Fruit fly (Drosophila melanogaster) whole organism, embryonic: ENCODE data around the gene IM33.

ENCODE experiments used
- Abd-B ChIP-seq: fragments of 200-800 bp; sonication (Bioruptor generic); optimal IDR thresholded peaks from 2 replicates; lab custom pipeline; 2018; ENCODE audit warnings: missing biosample characterization, mild to moderate bottlenecking, missing genetic modification characterization, moderate library complexity
- Bdp1 ChIP-seq: fragments of 200-800 bp; sonication (Bioruptor generic); optimal IDR thresholded peaks from 3 replicates; lab custom pipeline; 2016; ENCODE audit warnings: missing biosample characterization, missing genetic modification characterization
- CG11247 ChIP-seq: fragments of 200-800 bp; sonication (Bioruptor generic); IDR thresholded peaks from 2 replicates; pipeline ENCODE4 v1.3.6; 2022; ENCODE audit warnings: missing biosample characterization, missing genetic modification characterization
- CG11456 ChIP-seq: fragments of 200-800 bp; sonication (Bioruptor generic); IDR thresholded peaks from 3 replicates; pipeline ENCODE4 v1.3.6; 2022; ENCODE audit warnings: missing biosample characterization, missing genetic modification characterization
- CG12236 ChIP-seq: fragments of 200-800 bp; sonication (Bioruptor generic); optimal IDR thresholded peaks from 2 replicates; lab custom pipeline; 2016; ENCODE audit warnings: missing biosample characterization, missing genetic modification characterization
- CG13296 ChIP-seq: fragments of 200-800 bp; sonication (Bioruptor generic); optimal IDR thresholded peaks from 3 replicates; lab custom pipeline; 2018; ENCODE audit warnings: missing biosample characterization, mild to moderate bottlenecking, missing genetic modification characterization
- CG1602 ChIP-seq: fragments of 200-800 bp; sonication (Bioruptor generic); optimal IDR thresholded peaks from 3 replicates; lab custom pipeline; 2016; ENCODE audit warnings: missing biosample characterization, missing genetic modification characterization
- CG16779 ChIP-seq: fragments of 200-800 bp; sonication (Bioruptor generic); IDR thresholded peaks from 2 replicates; pipeline ENCODE4 v1.3.6; 2022; ENCODE audit warnings: missing biosample characterization, missing genetic modification characterization
- CG17912 ChIP-seq: fragments of 200-800 bp; sonication (Bioruptor generic); optimal IDR thresholded peaks from 2 replicates; lab custom pipeline; 2018; ENCODE audit warnings: missing biosample characterization, mild to moderate bottlenecking, missing genetic modification characterization
- CG2712 ChIP-seq: fragments of 200-800 bp; optimal IDR thresholded peaks from 3 replicates; lab custom pipeline; 2019; ENCODE audit warnings: missing biosample characterization, mild to moderate bottlenecking, missing genetic modification characterization, moderate library complexity
- CG31441 ChIP-seq: fragments of 200-800 bp; sonication (Bioruptor generic); IDR thresholded peaks from 2 replicates; pipeline ENCODE4 v1.3.6; 2022; ENCODE audit warnings: missing biosample characterization, missing genetic modification characterization
- CG33557 ChIP-seq: fragments of 200-800 bp; sonication (Bioruptor generic); optimal IDR thresholded peaks from 2 replicates; lab custom pipeline; 2019; ENCODE audit warnings: missing biosample characterization, mild to moderate bottlenecking, missing genetic modification characterization, moderate library complexity
- CG3407 ChIP-seq: fragments of 200-800 bp; sonication (Bioruptor generic); optimal IDR thresholded peaks from 2 replicates; lab custom pipeline; 2018; ENCODE audit warnings: missing biosample characterization, mild to moderate bottlenecking, missing genetic modification characterization
- CG4328 ChIP-seq: fragments of 200-800 bp; sonication (Bioruptor generic); optimal IDR thresholded peaks from 3 replicates; lab custom pipeline; 2017; ENCODE audit warnings: missing biosample characterization, missing genetic modification reagents, missing genetic modification characterization
- CG4707 ChIP-seq: fragments of 200-800 bp; sonication (Bioruptor generic); optimal IDR thresholded peaks from 2 replicates; lab custom pipeline; 2018; ENCODE audit warnings: missing biosample characterization, mild to moderate bottlenecking, missing genetic modification characterization, moderate library complexity
- CG6683 ChIP-seq: fragments of 200-800 bp; sonication (Bioruptor generic); optimal IDR thresholded peaks from 2 replicates; lab custom pipeline; 2017; ENCODE audit warnings: missing biosample characterization, mild to moderate bottlenecking, missing genetic modification characterization, missing genetic modification reagents
- CG6689 ChIP-seq: fragments of 200-800 bp; sonication (Bioruptor generic); IDR thresholded peaks from 2 replicates; pipeline ENCODE4 v1.3.6; 2022; ENCODE audit warnings: missing biosample characterization, missing genetic modification characterization
- CG7556 ChIP-seq: fragments of 200-800 bp; sonication (Bioruptor generic); optimal IDR thresholded peaks from 2 replicates; lab custom pipeline; 2017; ENCODE audit warnings: missing biosample characterization, mild to moderate bottlenecking, missing genetic modification characterization
- CG7928 ChIP-seq: fragments of 200-800 bp; sonication (Bioruptor generic); optimal IDR thresholded peaks from 2 replicates; lab custom pipeline; 2017; ENCODE audit warnings: missing biosample characterization, mild to moderate bottlenecking, missing genetic modification characterization
- CG8290 ChIP-seq, 3 experiments: fragments of 200-800 bp; sonication (Bioruptor generic); optimal IDR thresholded peaks; 2 replicates each; lab custom pipeline; 2016 to 2019; ENCODE audit warnings: missing biosample characterization in 3 of 3, missing genetic modification characterization in 3 of 3, mild to moderate bottlenecking in 2 of 3, moderate library complexity in 1 of 3
- CG9437 ChIP-seq: fragments of 200-800 bp; sonication (Bioruptor generic); optimal IDR thresholded peaks from 2 replicates; lab custom pipeline; 2018; ENCODE audit warnings: missing biosample characterization, mild to moderate bottlenecking, missing genetic modification characterization
- CG9876 ChIP-seq: fragments of 200-800 bp; sonication (Bioruptor generic); optimal IDR thresholded peaks from 2 replicates; lab custom pipeline; 2016; ENCODE audit warnings: missing biosample characterization, missing genetic modification characterization
- CoRest ChIP-seq: fragments of 200-800 bp; sonication (Bioruptor generic); optimal IDR thresholded peaks from 3 replicates; lab custom pipeline; 2018; ENCODE audit warnings: missing biosample characterization, mild to moderate bottlenecking, missing genetic modification characterization, moderate library complexity
- HHEX ChIP-seq: fragments of 200-800 bp; sonication (Bioruptor generic); optimal IDR thresholded peaks from 3 replicates; lab custom pipeline; 2017; ENCODE audit warnings: missing biosample characterization, mild to moderate bottlenecking, missing genetic modification characterization, missing genetic modification reagents
- Med ChIP-seq: fragments of 200-800 bp; sonication (Bioruptor generic); peaks from one replicate; lab custom pipeline; 2016; ENCODE audit warnings: missing biosample characterization, missing genetic modification characterization, mild to moderate bottlenecking, inconsistent platforms, moderate library complexity
- NFAT ChIP-seq: fragments of 200-800 bp; sonication (Bioruptor generic); IDR thresholded peaks from 2 replicates; pipeline ENCODE4 v1.3.6; 2022; ENCODE audit warnings: missing biosample characterization, missing genetic modification characterization
- NK7.1 ChIP-seq: fragments of 200-800 bp; sonication (Bioruptor generic); optimal IDR thresholded peaks from 3 replicates; lab custom pipeline; 2016; ENCODE audit warnings: missing biosample characterization, missing genetic modification characterization
- Opbp ChIP-seq: fragments of 200-800 bp; sonication (Bioruptor generic); IDR thresholded peaks from 3 replicates; pipeline ENCODE4 v1.3.6; 2022; ENCODE audit warnings: missing biosample characterization, missing genetic modification characterization; ENCODE audit not compliant: partially characterized antibody
- Optix ChIP-seq: fragments of 200-800 bp; sonication (Bioruptor generic); IDR thresholded peaks from 3 replicates; pipeline ENCODE4 v1.3.6; 2022; ENCODE audit warnings: missing biosample characterization, missing genetic modification characterization
- PHDP ChIP-seq: fragments of 200-800 bp; sonication (Bioruptor generic); optimal IDR thresholded peaks from 3 replicates; lab custom pipeline; 2018; ENCODE audit warnings: missing biosample characterization, mild to moderate bottlenecking, missing genetic modification characterization, moderate library complexity
- Side ChIP-seq: fragments of 200-800 bp; sonication (Bioruptor generic); optimal IDR thresholded peaks from 2 replicates; lab custom pipeline; 2016; ENCODE audit warnings: missing biosample characterization, missing genetic modification characterization
- abd-A ChIP-seq: fragments of 200-800 bp; sonication (Bioruptor generic); optimal IDR thresholded peaks from 3 replicates; lab custom pipeline; 2019; ENCODE audit warnings: missing biosample characterization, mild to moderate bottlenecking, missing genetic modification characterization, moderate library complexity
- amos ChIP-seq: fragments of 200-800 bp; sonication (Bioruptor generic); IDR thresholded peaks from 2 replicates; pipeline ENCODE4 v1.3.6; 2022; ENCODE audit warnings: missing biosample characterization, missing genetic modification characterization; ENCODE audit not compliant: partially characterized antibody
- ato ChIP-seq: fragments of 200-800 bp; sonication (Bioruptor generic); IDR thresholded peaks from 2 replicates; pipeline ENCODE4 v1.3.6; 2022; ENCODE audit warnings: missing biosample characterization, missing genetic modification characterization; ENCODE audit not compliant: partially characterized antibody
- cas ChIP-seq: fragments of 200-800 bp; sonication (Bioruptor generic); IDR thresholded peaks from 2 replicates; pipeline ENCODE4 v1.3.6; 2022; ENCODE audit warnings: missing biosample characterization, missing genetic modification characterization
- chinmo ChIP-seq: fragments of 200-800 bp; sonication (Bioruptor generic); IDR thresholded peaks from 4 replicates; pipeline ENCODE4 v1.3.6; 2022; ENCODE audit warnings: missing biosample characterization, missing genetic modification characterization; ENCODE audit not compliant: partially characterized antibody
- fd96Cb ChIP-seq: fragments of 200-800 bp; sonication (Bioruptor generic); optimal IDR thresholded peaks from 2 replicates; lab custom pipeline; 2018; ENCODE audit warnings: missing biosample characterization, mild to moderate bottlenecking, missing genetic modification characterization, moderate library complexity
- fu2 ChIP-seq: fragments of 200-800 bp; sonication (Bioruptor generic); optimal IDR thresholded peaks from 2 replicates; lab custom pipeline; 2016; ENCODE audit warnings: missing biosample characterization, missing genetic modification characterization
- gem ChIP-seq: fragments of 200-800 bp; sonication (Bioruptor generic); optimal IDR thresholded peaks from 2 replicates; lab custom pipeline; 2019; ENCODE audit warnings: missing biosample characterization, mild to moderate bottlenecking, missing genetic modification characterization, moderate library complexity
- her ChIP-seq: fragments of 200-800 bp; sonication (Bioruptor generic); optimal IDR thresholded peaks from 2 replicates; lab custom pipeline; 2016; ENCODE audit warnings: missing biosample characterization, missing genetic modification characterization
- kni ChIP-seq: fragments of 200-800 bp; sonication (Bioruptor generic); optimal IDR thresholded peaks from 3 replicates; lab custom pipeline; 2017; ENCODE audit warnings: mild to moderate bottlenecking, missing biosample characterization, missing genetic modification reagents, missing genetic modification characterization
- mam ChIP-seq: fragments of 200-800 bp; sonication (Bioruptor generic); optimal IDR thresholded peaks from 3 replicates; lab custom pipeline; 2016; ENCODE audit warnings: missing biosample characterization, missing genetic modification characterization
- pb ChIP-seq: fragments of 200-800 bp; sonication (Bioruptor generic); optimal IDR thresholded peaks from 3 replicates; lab custom pipeline; 2016; ENCODE audit warnings: missing biosample characterization, missing genetic modification characterization
- pnt ChIP-seq: fragments of 200-800 bp; sonication (Bioruptor generic); optimal IDR thresholded peaks from 3 replicates; lab custom pipeline; 2016; ENCODE audit warnings: missing biosample characterization, missing genetic modification characterization
- row ChIP-seq: fragments of 200-800 bp; sonication (Bioruptor generic); IDR thresholded peaks from 3 replicates; pipeline ENCODE4 v1.3.6; 2022; ENCODE audit warnings: missing biosample characterization, missing genetic modification characterization
- sens ChIP-seq: fragments of 200-800 bp; sonication (Bioruptor generic); peaks from one replicate; lab custom pipeline; 2016; ENCODE audit warnings: missing biosample characterization, missing genetic modification characterization
- tna ChIP-seq: fragments of 200-800 bp; sonication (Bioruptor generic); IDR thresholded peaks from 2 replicates; pipeline ENCODE4 v1.3.6; 2022; ENCODE audit warnings: missing biosample characterization, missing genetic modification characterization; ENCODE audit not compliant: partially characterized antibody
- ttk ChIP-seq: fragments of 200-800 bp; sonication (Bioruptor generic); IDR thresholded peaks from 2 replicates; pipeline ENCODE4 v2.1.2; 2022; ENCODE audit warnings: missing biosample characterization, missing genetic modification characterization

The IM33 gene

dm6 chr2L:3737003-3737662 is 40.7 kb upstream of the IM33 start (continued):
- TF ChIP-seq CoRest (tag; lab: Kevin White, UChicago): peak; percentile 28
- TF ChIP-seq Side (GFP tag; lab: Kevin White, UChicago): no peak
- TF ChIP-seq CG17912 (GFP tag; lab: Kevin White, UChicago): no peak
- TF ChIP-seq NFAT: no peak
- TF ChIP-seq CG1602 (GFP tag; lab: Kevin White, UChicago): no peak
- no peak for TF ChIP-seq ato (GFP tag; lab: Robert Waterston, UW)
- no peak for TF ChIP-seq HHEX
- no peak for TF ChIP-seq CG7928 (GFP tag; lab: Kevin White, UChicago)
- TF ChIP-seq Optix: no peak
- TF ChIP-seq CG16779: no peak
- TF ChIP-seq CG6683 (GFP tag; lab: Kevin White, UChicago): no peak
- TF ChIP-seq kni: no peak
- TF ChIP-seq NK7.1 (GFP tag; lab: Kevin White, UChicago): no peak
- no peak for TF ChIP-seq Opbp (GFP tag; lab: Robert Waterston, UW)
- TF ChIP-seq CG33557 (GFP tag; lab: Kevin White, UChicago): no peak
- peak; percentile 86 for TF ChIP-seq abd-A (tag; lab: Kevin White, UChicago)
- no peak for TF ChIP-seq mam (GFP tag; lab: Kevin White, UChicago)
- no peak for TF ChIP-seq CG13296 (GFP tag; lab: Kevin White, UChicago)
- TF ChIP-seq CG2712: peak; percentile 1
- peak; percentile 13 for TF ChIP-seq PHDP (tag; lab: Kevin White, UChicago)
- no peak for TF ChIP-seq CG9876
- no peak for TF ChIP-seq CG11247
- TF ChIP-seq CG6689 (GFP tag; lab: Robert Waterston, UW): 0 out of 2 replicates have a peak, but pooled peaks have one; percentile 11
- peak; percentile 31; the same call in 2 of the 3 replicates for TF ChIP-seq row (GFP tag; lab: Robert Waterston, UW)
- TF ChIP-seq sens (GFP tag; lab: Kevin White, UChicago): peak; percentile 42
- TF ChIP-seq Med (GFP tag; lab: Kevin White, UChicago): peak; percentile 12
- TF ChIP-seq CG31441: peak; percentile 33; the same call in 1 of the 2 replicates
- TF ChIP-seq gem (tag; lab: Kevin White, UChicago): peak; percentile 53
- TF ChIP-seq CG3407 (GFP tag; lab: Kevin White, UChicago): no peak
- TF ChIP-seq CG12236 (GFP tag; lab: Kevin White, UChicago): no peak
- TF ChIP-seq, all 482 proteins: peak for 33

dm6 chr2L:3731055-3731454 is 34.6 kb upstream of the IM33 start:
- TF ChIP-seq her (GFP tag; lab: Kevin White, UChicago) (no peak), fd96Cb (tag; lab: Kevin White, UChicago) (no peak), CG11456 (GFP tag; lab: Robert Waterston, UW) (no peak), pnt (no peak), pb (GFP tag; lab: Kevin White, UChicago) (no peak), tna (no peak), CG8290 (GFP tag; optimal IDR thresholded peaks at IDR 0.05; lab: Kevin White, UChicago) (no peak), CG8290 (tag; optimal IDR thresholded peaks at IDR 0.05; lab: Kevin White, UChicago) (no peak), CG7556 (GFP tag; lab: Kevin White, UChicago) (no peak), CG4707 (no peak), CG9437 (GFP tag; lab: Kevin White, UChicago) (no peak), amos (GFP tag; lab: Robert Waterston, UW) (no peak), fu2 (no peak), CG4328 (GFP tag; lab: Kevin White, UChicago) (no peak), ttk (GFP tag; lab: Robert Waterston, UW) (no peak), chinmo (no peak), Bdp1 (GFP tag; lab: Kevin White, UChicago) (no peak), cas (no peak), Abd-B (no peak)
- TF ChIP-seq, all 482 proteins: peak for 0
